Fruit fly (Drosophila melanogaster): ENCODE measurements around the gene Prx6a.

Gene Prx6a

DNA sequence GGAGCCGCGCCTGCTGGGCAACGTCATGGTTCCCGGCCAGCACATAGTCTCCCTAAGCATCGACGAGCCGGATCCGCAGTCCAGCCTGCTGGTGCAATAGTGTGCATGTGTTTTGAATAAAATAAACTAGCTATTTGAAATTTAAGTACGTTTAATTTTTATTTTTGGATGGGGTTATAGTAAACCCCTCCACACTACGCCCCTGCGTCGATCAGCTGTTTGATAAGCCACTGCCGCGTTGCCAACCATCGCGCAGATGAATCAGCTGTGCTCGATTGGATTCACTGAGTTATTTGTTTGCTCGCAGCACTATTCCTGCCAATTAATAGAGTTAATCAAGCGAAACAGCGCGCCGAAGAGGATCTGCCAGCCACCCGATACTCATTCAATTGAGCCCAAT lies 827 bp upstream of the Prx6a start, which contains the start of gene RabGGTb:
Gene RabGGTb, plus strand, starts transcription at position 254 of the 400 bp plus-strand sequence.
- TF ChIP-seq Crg-1 (GFP tag; optimal IDR thresholded peaks at IDR 0.05), result peak; percentile 25
- TF ChIP-seq toe (GFP tag; optimal IDR thresholded peaks at IDR 0.05), result peak; percentile 28
- peak; percentile 55 for TF ChIP-seq Mnt (GFP tag; optimal IDR thresholded peaks at IDR 0.05)
- peak; percentile 44 for TF ChIP-seq CG7045 (GFP tag; optimal IDR thresholded peaks at IDR 0.05)
- peak; percentile 4 for TF ChIP-seq pad (GFP tag; optimal IDR thresholded peaks at IDR 0.05)
- peak; percentile 27 for TF ChIP-seq Hr96 (GFP tag; optimal IDR thresholded peaks at IDR 0.05)
- TF ChIP-seq kay (GFP tag; ENCODE audit: borderline replicate concordance), result no peak
- TF ChIP-seq CG7101 (tag; optimal IDR thresholded peaks at IDR 0.05), result peak; percentile 51
- peak; percentile 59 for TF ChIP-seq CG12768 (GFP tag; optimal IDR thresholded peaks at IDR 0.05)
- TF ChIP-seq CG33017 (tag; optimal IDR thresholded peaks at IDR 0.05), result peak; percentile 46
- peak; percentile 48 for TF ChIP-seq CG1620 (GFP tag; optimal IDR thresholded peaks at IDR 0.05)
- TF ChIP-seq CG5204 (GFP tag; optimal IDR thresholded peaks at IDR 0.05), result no peak
- peak; percentile 53 for TF ChIP-seq cic (GFP tag; optimal IDR thresholded peaks at IDR 0.05)
- TF ChIP-seq ovo (GFP tag; optimal IDR thresholded peaks at IDR 0.05), result no peak
- TF ChIP-seq CG14711 (tag; optimal IDR thresholded peaks at IDR 0.05), result no peak
- TF ChIP-seq tj (GFP tag; optimal IDR thresholded peaks at IDR 0.05), result peak; percentile 11
- peak; percentile 75 for TF ChIP-seq bab1 (GFP tag; optimal IDR thresholded peaks at IDR 0.05)
- TF ChIP-seq cnc (optimal IDR thresholded peaks at IDR 0.05), result no peak
- TF ChIP-seq Clk (GFP tag; optimal IDR thresholded peaks at IDR 0.05), result peak; percentile 46
- peak; percentile 22 for TF ChIP-seq CG11617 (GFP tag; optimal IDR thresholded peaks at IDR 0.05)

dm6 chr2L:2874542-2875194 lies 3.4 kb downstream of the Prx6a start, which contains the start of gene CG8814:
Gene CG8814, plus strand, starts transcription at chr2L:2874890.
- TF ChIP-seq CG7101 (tag; optimal IDR thresholded peaks at IDR 0.05), result peak; percentile 62
- TF ChIP-seq kay (GFP tag; ENCODE audit: borderline replicate concordance), result peak; percentile 95
- peak; percentile 63 for TF ChIP-seq cic (GFP tag; optimal IDR thresholded peaks at IDR 0.05)
- peak; percentile 13 for TF ChIP-seq bab1 (GFP tag; optimal IDR thresholded peaks at IDR 0.05)
- peak; percentile 84 for TF ChIP-seq CG11617 (GFP tag; optimal IDR thresholded peaks at IDR 0.05)
- TF ChIP-seq Clk (GFP tag; optimal IDR thresholded peaks at IDR 0.05), result peak; percentile 48
- TF ChIP-seq Mnt (GFP tag; optimal IDR thresholded peaks at IDR 0.05), result peak; percentile 37
- TF ChIP-seq CG12768 (GFP tag; optimal IDR thresholded peaks at IDR 0.05), result peak; percentile 94
- TF ChIP-seq ovo (GFP tag; optimal IDR thresholded peaks at IDR 0.05), result peak; percentile 70
- no peak for TF ChIP-seq cnc (optimal IDR thresholded peaks at IDR 0.05)
- peak; percentile 58 for TF ChIP-seq pad (GFP tag; optimal IDR thresholded peaks at IDR 0.05)
- peak; percentile 63 for TF ChIP-seq tj (GFP tag; optimal IDR thresholded peaks at IDR 0.05)
- TF ChIP-seq toe (GFP tag; optimal IDR thresholded peaks at IDR 0.05), result peak; percentile 88
- TF ChIP-seq CG5204 (GFP tag; optimal IDR thresholded peaks at IDR 0.05), result no peak
- peak; percentile 47 for TF ChIP-seq CG7045 (GFP tag; optimal IDR thresholded peaks at IDR 0.05)
- no peak for TF ChIP-seq CG33017 (tag; optimal IDR thresholded peaks at IDR 0.05)
- TF ChIP-seq CG1620 (GFP tag; optimal IDR thresholded peaks at IDR 0.05), result peak; percentile 73
- no peak for TF ChIP-seq CG14711 (tag; optimal IDR thresholded peaks at IDR 0.05)
- TF ChIP-seq Hr96 (GFP tag; optimal IDR thresholded peaks at IDR 0.05), result peak; percentile 63
- TF ChIP-seq Crg-1 (GFP tag; optimal IDR thresholded peaks at IDR 0.05), result peak; percentile 68

DNA sequence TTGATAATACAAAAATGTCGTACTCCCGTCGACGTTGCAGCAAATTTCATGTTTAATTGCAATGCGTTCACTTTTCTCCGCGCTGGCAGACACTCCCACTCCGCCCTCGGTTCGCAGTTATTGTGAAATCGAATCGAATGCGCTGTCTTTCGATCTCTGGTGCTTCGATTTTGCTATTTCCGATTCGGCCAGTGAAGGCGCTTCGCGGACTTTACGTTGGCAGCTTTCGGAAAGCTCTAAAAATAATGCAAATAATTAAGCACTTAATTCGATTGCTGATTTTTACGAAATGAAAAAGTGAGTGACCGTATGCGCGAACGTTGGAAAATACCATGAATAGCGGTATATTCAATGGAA lies 3.9 kb downstream of the Prx6a start, which contains the start of gene Ifrd1:
Gene Ifrd1, minus strand, starts transcription at position 305 of the 357 bp plus-strand sequence.
- peak; percentile 20 for TF ChIP-seq CG33017 (tag; optimal IDR thresholded peaks at IDR 0.05)
- no peak for TF ChIP-seq Clk (GFP tag; optimal IDR thresholded peaks at IDR 0.05)

DNA sequence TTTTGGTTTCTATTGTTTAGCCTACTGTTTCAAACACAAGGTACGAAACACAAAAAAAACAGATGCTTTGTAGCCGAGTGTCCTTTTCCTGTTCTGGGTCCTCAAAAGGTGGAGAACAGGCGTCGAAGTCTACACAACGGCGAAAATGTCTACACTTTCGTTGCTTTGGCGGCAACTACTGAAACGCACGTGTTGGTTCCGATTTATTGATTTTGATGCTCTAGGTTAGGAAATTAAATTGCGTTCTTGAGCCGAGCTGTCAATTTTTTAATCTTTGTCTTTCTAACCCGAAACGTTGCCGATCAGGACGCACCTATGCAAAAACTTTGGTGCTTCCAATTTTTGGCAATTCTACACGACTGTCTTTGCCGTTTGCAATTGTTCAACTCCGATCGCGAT lies 4.3 kb downstream of the Prx6a start:
- no peak for TF ChIP-seq CG11617 (GFP tag; optimal IDR thresholded peaks at IDR 0.05)
- TF ChIP-seq Mnt (GFP tag; optimal IDR thresholded peaks at IDR 0.05), result peak; percentile 83
- no peak for TF ChIP-seq CG1620 (GFP tag; optimal IDR thresholded peaks at IDR 0.05)
- peak; percentile 46 for TF ChIP-seq kay (GFP tag; ENCODE audit: borderline replicate concordance)

DNA sequence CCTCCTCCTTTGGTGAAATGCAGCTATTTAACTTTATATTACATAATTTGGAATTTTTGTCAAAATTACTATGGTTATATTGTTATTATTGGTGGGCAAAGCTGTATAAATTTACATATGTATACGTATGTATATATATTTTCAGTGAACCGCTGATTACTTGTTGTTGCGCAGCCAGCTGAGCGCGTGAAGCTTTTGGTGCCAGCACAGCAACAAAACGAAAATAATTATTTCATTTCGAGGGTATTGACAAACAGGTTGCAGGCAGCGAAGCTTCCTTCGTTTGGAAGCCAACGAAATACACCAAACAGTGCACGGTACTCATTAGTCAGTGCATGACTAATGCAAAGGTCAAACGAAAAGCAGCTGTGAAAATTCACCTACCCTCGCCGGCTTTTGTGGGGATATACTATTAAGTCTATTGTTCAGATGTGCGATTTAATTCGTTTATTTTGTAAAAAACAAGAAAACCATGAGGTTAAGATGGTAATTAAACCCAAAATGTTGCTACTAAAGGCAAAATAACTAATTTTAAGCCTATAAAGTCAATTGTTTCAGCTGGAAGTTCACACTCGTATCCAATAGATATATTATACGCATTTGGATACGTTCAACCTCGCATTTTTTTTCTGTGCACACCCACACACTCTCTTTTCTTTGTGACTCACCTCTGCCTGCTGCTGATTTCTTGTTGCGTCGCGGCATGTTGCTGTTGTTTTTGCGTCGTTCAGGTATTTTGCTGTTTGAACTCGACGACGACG lies 4.9 kb downstream of the Prx6a start:
- TF ChIP-seq toe (GFP tag; optimal IDR thresholded peaks at IDR 0.05) (no peak), CG33017 (tag; optimal IDR thresholded peaks at IDR 0.05) (peak; percentile 50), CG12768 (GFP tag; optimal IDR thresholded peaks at IDR 0.05) (peak; percentile 15), cnc (optimal IDR thresholded peaks at IDR 0.05) (no peak), kay (GFP tag; ENCODE audit: borderline replicate concordance) (peak; percentile 96), tj (GFP tag; optimal IDR thresholded peaks at IDR 0.05) (peak; percentile 16), CG14711 (tag; optimal IDR thresholded peaks at IDR 0.05) (no peak), CG11617 (GFP tag; optimal IDR thresholded peaks at IDR 0.05) (peak; percentile 45)

dm6 chr2L:2872309-2872932 lies 5.6 kb downstream of the Prx6a start:
- TF ChIP-seq bab1 (GFP tag; optimal IDR thresholded peaks at IDR 0.05) (no peak), pad (GFP tag; optimal IDR thresholded peaks at IDR 0.05) (no peak), Clk (GFP tag; optimal IDR thresholded peaks at IDR 0.05) (no peak), CG5204 (GFP tag; optimal IDR thresholded peaks at IDR 0.05) (no peak), kay (GFP tag; ENCODE audit: borderline replicate concordance) (no peak), toe (GFP tag; optimal IDR thresholded peaks at IDR 0.05) (no peak), CG12768 (GFP tag; optimal IDR thresholded peaks at IDR 0.05) (no peak), cnc (optimal IDR thresholded peaks at IDR 0.05) (no peak), CG11617 (GFP tag; optimal IDR thresholded peaks at IDR 0.05) (no peak), CG33017 (tag; optimal IDR thresholded peaks at IDR 0.05) (no peak), tj (GFP tag; optimal IDR thresholded peaks at IDR 0.05) (no peak)
